Fruit fly (Drosophila melanogaster): Measurements from ENCODE around the gene Fur1.

Fur1 gene

DNA sequence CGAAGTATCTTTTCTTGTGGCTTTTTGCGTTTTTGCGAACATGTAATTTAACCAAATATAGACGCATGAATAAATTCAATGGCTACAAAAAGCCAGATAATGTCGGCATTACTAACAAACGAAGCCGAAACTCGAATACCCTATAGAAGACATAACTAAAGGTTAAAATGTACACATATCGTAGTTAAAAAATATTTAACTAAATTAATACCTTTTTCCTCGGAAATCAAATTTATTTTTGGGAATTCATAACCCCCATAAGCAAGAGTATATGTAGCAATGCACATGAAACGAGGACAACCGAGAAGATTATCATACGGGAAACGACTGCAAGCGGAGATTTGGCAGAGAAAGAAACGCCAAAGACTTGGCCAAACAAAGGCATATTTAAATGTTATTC, 11.2 kb downstream of the Fur1 start (continued):
- TF ChIP-seq fd59A (GFP tag; optimal IDR thresholded peaks at IDR 0.05) (peak; percentile 31), pdm3 (GFP tag; optimal IDR thresholded peaks at IDR 0.05) (peak; percentile 70), Eip75B (GFP tag; optimal IDR thresholded peaks at IDR 0.05) (peak; percentile 61), Sox102F (GFP tag; optimal IDR thresholded peaks at IDR 0.05) (peak; percentile 76), CG10669 (GFP tag; optimal IDR thresholded peaks at IDR 0.05) (peak; percentile 51), Ets21C (GFP tag; optimal IDR thresholded peaks at IDR 0.05) (peak; percentile 50), CG3919 (GFP tag; optimal IDR thresholded peaks at IDR 0.05) (peak; percentile 55), CG10631 (GFP tag; optimal IDR thresholded peaks at IDR 0.05) (peak; percentile 58), Hr4 (GFP tag; optimal IDR thresholded peaks at IDR 0.05) (peak; percentile 67), Smox (GFP tag; optimal IDR thresholded peaks at IDR 0.05) (peak; percentile 76), Sox14 (GFP tag; optimal IDR thresholded peaks at IDR 0.05) (peak; percentile 76), CG3032 (tag; optimal IDR thresholded peaks at IDR 0.05) (peak; percentile 31), CG4318 (GFP tag; optimal IDR thresholded peaks at IDR 0.05) (peak; percentile 39), CG32006 (GFP tag; optimal IDR thresholded peaks at IDR 0.05) (peak; percentile 77), esn (GFP tag; optimal IDR thresholded peaks at IDR 0.05) (peak; percentile 71), OdsH (GFP tag; optimal IDR thresholded peaks at IDR 0.05) (peak; percentile 62), Hr38 (GFP tag; optimal IDR thresholded peaks at IDR 0.05) (no peak), CG11294 (GFP tag; IDR thresholded peaks at IDR 0.05) (no peak)

DNA sequence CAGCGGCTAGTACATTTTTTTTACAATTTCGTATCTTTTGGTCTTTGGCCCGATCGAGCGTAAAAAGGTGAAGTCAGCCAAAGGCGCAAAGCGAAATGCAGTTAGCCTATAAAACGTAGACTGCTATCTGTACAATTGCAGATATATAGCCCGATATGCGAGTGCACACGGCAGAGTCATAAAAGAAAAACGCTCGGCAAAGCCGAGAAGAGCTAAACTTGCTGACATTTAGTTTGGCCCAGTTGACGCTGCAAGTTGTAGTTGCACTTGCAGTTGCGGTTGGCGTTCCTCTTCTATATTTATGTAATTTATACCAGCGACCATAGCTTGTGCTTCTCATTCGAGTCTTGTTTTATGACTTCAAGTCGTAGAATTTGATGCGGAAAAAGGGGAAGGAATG, 12.2 kb downstream of the Fur1 start:
- TF ChIP-seq CG31627 (GFP tag; optimal IDR thresholded peaks at IDR 0.05), result no peak

DNA sequence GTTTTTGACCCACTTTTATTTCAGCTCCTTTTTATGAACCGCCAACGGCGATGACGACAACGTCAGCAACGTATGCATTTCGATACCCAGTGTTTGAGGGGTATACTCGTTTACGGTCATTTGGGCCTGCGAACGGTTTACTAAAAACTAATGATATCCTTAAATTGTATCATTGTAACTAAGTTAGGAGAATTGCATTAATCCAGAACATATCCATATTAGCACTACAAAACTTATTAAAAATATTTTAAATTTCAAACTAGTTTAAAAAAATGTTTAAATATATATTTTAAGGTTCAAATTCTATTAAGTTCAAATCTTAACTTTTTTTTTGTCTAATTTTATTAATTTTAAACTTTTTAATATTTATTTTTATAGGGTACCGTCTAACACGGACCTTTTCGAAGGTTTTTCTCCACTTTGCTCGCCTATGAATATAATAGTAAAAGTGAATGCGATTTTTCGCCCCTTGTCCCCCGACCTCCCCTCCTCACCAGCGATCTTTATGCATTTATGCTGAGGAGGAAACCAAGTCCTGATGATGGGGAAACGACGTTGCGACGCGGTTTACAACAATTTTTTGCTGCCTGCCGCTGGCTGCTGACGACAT, 13.6 kb downstream of the Fur1 start:
- no peak for TF ChIP-seq dac (GFP tag; optimal IDR thresholded peaks at IDR 0.05)
- peak; percentile 39 for TF ChIP-seq CG4318 (GFP tag; optimal IDR thresholded peaks at IDR 0.05)
- TF ChIP-seq Lpt (GFP tag; optimal IDR thresholded peaks at IDR 0.05), result peak; percentile 11
- TF ChIP-seq topi (GFP tag; optimal IDR thresholded peaks at IDR 0.05), result peak; percentile 53
- peak; percentile 5 for TF ChIP-seq Sox14 (GFP tag; optimal IDR thresholded peaks at IDR 0.05)
- 0 out of 3 replicates have a peak, but pooled peaks have one; percentile 27 for TF ChIP-seq CG6163 (GFP tag; IDR thresholded peaks at IDR 0.05)
- no peak for TF ChIP-seq CG11294 (GFP tag; IDR thresholded peaks at IDR 0.05)
- TF ChIP-seq CG3032 (tag; optimal IDR thresholded peaks at IDR 0.05), result peak; percentile 42
- TF ChIP-seq Sox102F (GFP tag; optimal IDR thresholded peaks at IDR 0.05), result peak; percentile 12
- peak; percentile 23 for TF ChIP-seq esn (GFP tag; optimal IDR thresholded peaks at IDR 0.05)
- peak; percentile 74 for TF ChIP-seq CG8119 (GFP tag; IDR thresholded peaks at IDR 0.05)
- TF ChIP-seq net (GFP tag; optimal IDR thresholded peaks at IDR 0.05), result peak; percentile 19
- TF ChIP-seq CG31627 (GFP tag; optimal IDR thresholded peaks at IDR 0.05), result no peak
- peak; percentile 15 for TF ChIP-seq CG6792 (GFP tag; optimal IDR thresholded peaks at IDR 0.05)
- TF ChIP-seq CG15336 (GFP tag; IDR thresholded peaks at IDR 0.05), result peak; percentile 50; the same call in 1 of the 2 replicates
- no peak for TF ChIP-seq CG9139 (GFP tag; optimal IDR thresholded peaks at IDR 0.05)
- no peak for TF ChIP-seq vri (GFP tag; optimal IDR thresholded peaks at IDR 0.05)
- TF ChIP-seq CG8319 (GFP tag; optimal IDR thresholded peaks at IDR 0.05), result peak; percentile 5
- TF ChIP-seq CG6276 (GFP tag; optimal IDR thresholded peaks at IDR 0.05), result peak; percentile 69
- peak; percentile 53 for TF ChIP-seq OdsH (GFP tag; optimal IDR thresholded peaks at IDR 0.05)
- TF ChIP-seq Blimp-1 (GFP tag; optimal IDR thresholded peaks at IDR 0.05), result no peak
- TF ChIP-seq achi (GFP tag; optimal IDR thresholded peaks at IDR 0.05), result peak; percentile 48
- TF ChIP-seq lz (GFP tag; optimal IDR thresholded peaks at IDR 0.05), result no peak
- TF ChIP-seq spab (GFP tag; optimal IDR thresholded peaks at IDR 0.05), result peak; percentile 13
- TF ChIP-seq pdm3 (GFP tag; optimal IDR thresholded peaks at IDR 0.05), result peak; percentile 37
- TF ChIP-seq fd85E (GFP tag; optimal IDR thresholded peaks at IDR 0.05), result no peak
- TF ChIP-seq svp (GFP tag), result no peak
- peak; percentile 44 for TF ChIP-seq Hr39 (GFP tag; optimal IDR thresholded peaks at IDR 0.05)
- peak; percentile 75 for TF ChIP-seq CG32006 (GFP tag; optimal IDR thresholded peaks at IDR 0.05)
- TF ChIP-seq Hr4 (GFP tag; optimal IDR thresholded peaks at IDR 0.05), result peak; percentile 46
- TF ChIP-seq CG34406 (GFP tag; optimal IDR thresholded peaks at IDR 0.05), result peak; percentile 51
- no peak for TF ChIP-seq CG1621 (tag; optimal IDR thresholded peaks at IDR 0.05)
- peak in 1 of 2 experiments; percentile 60 for TF ChIP-seq salr (GFP tag; optimal IDR thresholded peaks at IDR 0.05)
- peak; percentile 18 for TF ChIP-seq Ets96B (tag; optimal IDR thresholded peaks at IDR 0.05)
- TF ChIP-seq Sox15 (GFP tag; optimal IDR thresholded peaks at IDR 0.05), result peak; percentile 27
- TF ChIP-seq Eip78C (GFP tag), result peak; percentile 88
- TF ChIP-seq dsx (GFP tag; optimal IDR thresholded peaks at IDR 0.05; ENCODE audit: poor library complexity, severe bottlenecking), result no peak
- TF ChIP-seq CG6854 (GFP tag; optimal IDR thresholded peaks at IDR 0.05), result no peak

Measured in whole organism, prepupa.